Fruit fly (Drosophila melanogaster) whole organism: Measurements from ENCODE around the gene CG15382.

Source experiments
- CG8478 ChIP-seq: fragments of >200 bp; optimal IDR thresholded peaks from 2 replicates; lab custom pipeline; 2018; ENCODE audit warnings: inconsistent platforms
- Dll ChIP-seq: fragments of >200 bp; optimal IDR thresholded peaks from 2 replicates; lab custom pipeline; 2017
- EcR ChIP-seq, 2 experiments: fragments of >200 bp; optimal IDR thresholded peaks; 2 replicates each; lab custom pipeline; 2017; ENCODE audit warnings: missing biosample characterization in 2 of 2, missing genetic modification characterization in 2 of 2, missing genetic modification reagents in 2 of 2
- pan ChIP-seq: fragments of >200 bp; optimal IDR thresholded peaks from 2 replicates; lab custom pipeline; 2017
- psq ChIP-seq: fragments of >200 bp; optimal IDR thresholded peaks from 2 replicates; lab custom pipeline; 2017
- usp ChIP-seq: fragments of >200 bp; optimal IDR thresholded peaks from 2 replicates; lab custom pipeline; 2017; ENCODE audit warnings: missing biosample characterization, missing genetic modification characterization, mixed read lengths

CG15382 gene

DNA sequence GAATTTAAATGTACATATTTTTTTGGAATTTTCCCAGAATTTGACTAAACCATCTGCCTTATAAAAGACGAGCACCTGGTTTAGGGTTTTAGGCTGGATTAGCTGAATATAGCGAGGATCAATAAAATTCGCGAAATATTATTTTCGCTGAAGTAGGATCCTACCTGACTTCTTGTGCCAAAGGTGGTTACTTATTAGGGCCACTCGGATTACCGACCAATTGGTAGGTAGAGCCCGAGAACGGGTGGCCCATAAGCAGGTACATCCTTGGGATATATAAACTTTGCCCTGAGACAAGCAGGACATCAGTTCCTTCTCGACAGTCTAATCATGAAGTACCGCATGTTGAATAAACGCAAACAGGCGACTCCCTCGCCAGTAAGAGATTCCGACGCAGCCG is at the start of gene CG15382:
Gene CG15382, plus strand, starts transcription at position 301 of the 400 bp plus-strand sequence.
- no peak for TF ChIP-seq psq (lab: Kevin White, UChicago)
- no peak for TF ChIP-seq pan
- no peak for TF ChIP-seq usp (GFP tag; lab: Kevin White, UChicago)
- TF ChIP-seq Dll: no peak
- no peak for TF ChIP-seq EcR (GFP tag; optimal IDR thresholded peaks at IDR 0.05; lab: Kevin White, UChicago)
- TF ChIP-seq CG8478 (lab: Kevin White, UChicago): no peak

DNA sequence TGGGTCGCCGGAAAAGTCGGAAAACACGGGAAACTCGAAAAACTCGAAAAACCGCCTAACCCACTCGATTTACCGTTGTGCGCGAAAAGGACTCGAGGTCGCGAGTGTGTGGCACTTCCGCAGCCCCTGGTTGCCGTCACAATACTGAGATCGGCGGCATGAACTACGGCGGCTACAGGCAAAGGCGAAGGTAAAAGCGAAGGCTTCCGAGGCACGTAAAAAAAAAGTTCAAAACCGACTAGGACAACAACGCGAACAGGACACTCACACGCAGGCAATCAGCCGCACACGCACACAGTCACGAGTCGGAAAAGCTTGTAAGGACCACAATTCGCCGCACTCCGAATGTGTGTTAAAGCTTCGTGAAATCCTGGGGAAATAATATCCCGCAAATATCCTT is 45.8 kb upstream of the CG15382 start, which contains the start of gene dpr3:
Gene dpr3, minus strand, starts transcription at position 133 of the 400 bp plus-strand sequence.
- no peak for TF ChIP-seq psq (lab: Kevin White, UChicago)

DNA sequence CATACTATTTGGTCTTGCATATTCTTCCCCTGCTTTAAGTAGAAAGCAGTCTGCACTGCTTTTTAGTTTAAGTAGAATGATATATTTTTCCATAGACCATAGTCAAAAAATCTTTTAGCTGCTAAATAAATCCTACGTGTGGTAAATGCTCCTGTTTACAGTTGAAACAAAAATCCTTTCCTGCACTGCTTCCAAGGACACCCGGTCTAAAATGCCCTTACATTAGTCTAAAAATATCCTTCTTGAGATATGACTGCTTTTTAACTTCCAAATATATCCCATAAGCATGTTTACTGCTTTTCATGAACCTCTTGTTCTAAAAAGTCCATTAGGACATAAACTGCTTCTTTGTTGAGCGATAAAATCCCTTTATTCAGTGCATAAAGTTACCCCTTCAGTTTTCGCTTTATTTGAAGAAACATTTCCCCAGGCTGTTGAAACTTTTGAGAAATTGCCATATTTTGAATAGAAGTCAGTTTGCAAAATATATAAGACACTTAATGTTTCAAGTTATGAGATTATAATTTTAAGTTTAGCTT is 45.1 kb upstream of the CG15382 start:
- TF ChIP-seq CG8478 (lab: Kevin White, UChicago) (no peak), psq (lab: Kevin White, UChicago) (no peak), EcR (GFP tag; optimal IDR thresholded peaks at IDR 0.05; lab: Kevin White, UChicago) (no peak)

DNA sequence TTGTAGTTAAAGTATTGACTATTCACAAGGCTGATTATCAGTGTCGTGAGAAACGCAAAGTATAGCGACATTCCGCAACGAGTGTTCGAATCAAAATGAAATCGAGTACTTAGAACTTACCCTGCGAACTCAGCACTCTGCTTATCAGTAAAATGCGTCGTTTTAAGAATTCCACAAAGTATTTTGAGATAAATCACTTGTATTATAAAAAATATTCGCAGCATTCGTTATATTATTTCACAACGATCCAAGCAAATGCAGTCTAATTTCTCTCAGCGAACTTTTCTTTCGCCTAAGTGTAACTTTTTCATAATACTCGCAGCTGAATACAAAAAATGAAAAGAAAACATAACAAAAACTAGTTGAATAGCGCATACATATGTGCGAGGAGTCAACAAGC is 26.4 kb upstream of the CG15382 start, which contains the start of gene CG4259:
Gene CG4259, minus strand, starts transcription at position 101 of the 400 bp plus-strand sequence.
- TF ChIP-seq pan (no peak), CG8478 (lab: Kevin White, UChicago) (no peak), Dll (no peak), psq (lab: Kevin White, UChicago) (no peak), usp (GFP tag; lab: Kevin White, UChicago) (no peak), EcR (GFP tag; optimal IDR thresholded peaks at IDR 0.05; lab: Kevin White, UChicago) (no peak)

DNA sequence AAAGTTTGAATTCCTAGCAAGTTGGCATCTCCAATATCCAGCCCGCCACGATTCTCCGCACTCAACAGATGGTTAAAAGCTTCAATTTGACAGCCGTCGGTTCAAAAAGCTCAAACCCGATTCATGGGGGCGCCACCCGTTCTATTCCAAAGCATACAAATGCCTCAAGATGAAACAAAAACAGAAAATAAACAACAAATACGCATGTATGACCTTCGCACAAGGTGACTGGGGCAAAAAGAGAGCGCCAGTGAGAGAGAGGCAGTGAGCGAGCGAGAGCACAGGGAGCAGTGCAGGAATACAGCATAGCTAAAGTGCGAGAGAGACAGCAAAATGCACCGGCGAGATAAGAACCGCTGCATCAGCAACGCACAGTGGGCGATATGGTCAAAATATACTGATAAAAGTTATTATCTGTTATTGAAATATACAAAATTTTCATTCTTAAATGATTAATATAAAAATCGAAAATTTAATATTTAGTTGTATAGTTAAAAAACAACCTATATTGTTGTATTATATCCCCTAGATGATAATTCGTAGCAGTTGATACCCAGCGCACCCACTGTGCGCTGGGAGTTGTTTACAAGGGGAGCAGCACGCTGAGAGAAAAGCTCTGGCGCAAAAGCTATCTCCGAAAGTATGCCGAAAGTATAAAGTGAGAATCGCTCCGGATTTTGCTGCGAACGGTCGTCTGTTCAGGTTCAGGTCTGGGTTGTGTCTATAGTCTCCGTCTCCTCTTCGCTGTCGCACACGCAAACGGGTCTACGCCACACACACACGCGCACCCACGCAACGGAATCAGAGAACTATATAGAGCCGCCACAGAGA is 25.2 kb upstream of the CG15382 start, which contains the start of gene Glyp:
Gene Glyp, plus strand, starts transcription at position 657 of the 831 bp plus-strand sequence.
- TF ChIP-seq Dll: peak; percentile 92
- TF ChIP-seq pan: no peak
- peak; percentile 71 for TF ChIP-seq CG8478 (lab: Kevin White, UChicago)

DNA sequence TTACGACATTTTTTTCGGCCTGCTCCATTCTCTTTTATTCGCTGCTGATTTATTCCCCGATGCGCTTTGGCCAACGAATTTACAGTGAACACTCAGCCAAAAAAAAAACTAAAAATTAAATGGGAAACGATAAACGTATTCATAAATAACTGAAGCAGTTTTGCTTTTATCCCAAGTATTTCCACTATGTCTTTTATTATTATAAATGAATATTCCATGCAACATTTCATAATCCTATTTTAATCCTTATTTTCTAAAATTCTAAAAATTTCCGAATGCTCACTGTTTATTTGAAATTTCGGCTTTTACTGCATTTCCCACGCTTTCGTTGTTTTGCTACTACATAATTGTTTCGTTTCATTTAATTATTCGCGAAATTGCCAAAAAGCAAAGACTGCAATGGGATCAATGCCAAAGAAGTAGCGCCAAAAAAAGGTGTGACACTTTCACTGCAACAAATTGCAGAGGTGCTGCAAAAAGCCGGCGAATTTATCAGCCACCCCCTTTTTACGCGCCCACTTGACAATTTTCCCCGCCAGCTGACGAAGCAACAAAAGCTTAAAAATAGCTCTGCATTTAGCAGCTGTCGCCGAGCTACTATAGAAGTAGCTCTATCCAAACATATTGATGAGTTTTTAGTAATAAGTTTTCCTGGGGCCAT is 24.0 kb upstream of the CG15382 start:
- TF ChIP-seq EcR (GFP tag; optimal IDR thresholded peaks at IDR 0.05; lab: Kevin White, UChicago): no peak
- TF ChIP-seq Dll: no peak
- no peak for TF ChIP-seq psq (lab: Kevin White, UChicago)
- no peak for TF ChIP-seq CG8478 (lab: Kevin White, UChicago)
- no peak for TF ChIP-seq pan
- no peak for TF ChIP-seq usp (GFP tag; lab: Kevin White, UChicago)

DNA sequence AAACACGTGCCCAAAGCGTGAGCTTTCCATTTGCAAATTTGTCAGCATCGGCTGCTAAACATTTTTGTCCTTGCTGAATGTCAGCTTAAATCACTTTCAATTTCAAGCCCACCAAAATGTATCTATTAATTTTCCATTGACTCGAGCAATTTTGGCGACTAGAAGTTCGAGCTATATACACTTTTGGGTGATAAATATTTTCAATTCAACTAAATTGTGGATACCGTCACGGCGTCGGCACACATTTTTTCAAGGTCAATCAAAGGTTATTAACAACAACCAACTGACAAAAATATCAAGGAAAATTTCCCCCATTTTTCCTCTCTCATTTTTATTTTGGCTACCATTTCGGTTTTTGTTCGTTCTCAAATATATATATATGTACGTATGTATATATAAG is 23.3 kb upstream of the CG15382 start:
- TF ChIP-seq pan (no peak), Dll (no peak), EcR (GFP tag; optimal IDR thresholded peaks at IDR 0.05; lab: Kevin White, UChicago) (no peak), psq (lab: Kevin White, UChicago) (no peak), usp (GFP tag; lab: Kevin White, UChicago) (no peak), CG8478 (lab: Kevin White, UChicago) (no peak)

DNA sequence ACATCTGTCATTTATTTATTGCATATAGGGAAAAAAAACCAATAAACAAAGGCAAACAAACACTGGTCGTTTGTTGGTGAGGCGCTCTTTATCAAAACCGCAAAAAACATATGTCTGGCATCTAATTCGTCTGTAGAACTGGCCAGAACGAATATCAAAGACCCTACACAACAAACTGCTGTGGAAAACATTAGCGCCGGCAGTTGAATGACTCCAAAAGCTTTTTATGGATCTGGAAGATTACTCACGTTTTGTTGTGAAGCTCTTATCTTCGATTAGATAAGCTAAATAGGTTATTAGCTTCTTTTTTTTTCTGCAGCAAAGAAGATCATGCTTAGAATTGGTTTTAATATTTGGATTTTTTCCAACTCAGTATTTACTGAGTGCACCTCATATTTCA is 22.5 kb upstream of the CG15382 start:
- TF ChIP-seq usp (GFP tag; lab: Kevin White, UChicago) (no peak), CG8478 (lab: Kevin White, UChicago) (no peak)

DNA sequence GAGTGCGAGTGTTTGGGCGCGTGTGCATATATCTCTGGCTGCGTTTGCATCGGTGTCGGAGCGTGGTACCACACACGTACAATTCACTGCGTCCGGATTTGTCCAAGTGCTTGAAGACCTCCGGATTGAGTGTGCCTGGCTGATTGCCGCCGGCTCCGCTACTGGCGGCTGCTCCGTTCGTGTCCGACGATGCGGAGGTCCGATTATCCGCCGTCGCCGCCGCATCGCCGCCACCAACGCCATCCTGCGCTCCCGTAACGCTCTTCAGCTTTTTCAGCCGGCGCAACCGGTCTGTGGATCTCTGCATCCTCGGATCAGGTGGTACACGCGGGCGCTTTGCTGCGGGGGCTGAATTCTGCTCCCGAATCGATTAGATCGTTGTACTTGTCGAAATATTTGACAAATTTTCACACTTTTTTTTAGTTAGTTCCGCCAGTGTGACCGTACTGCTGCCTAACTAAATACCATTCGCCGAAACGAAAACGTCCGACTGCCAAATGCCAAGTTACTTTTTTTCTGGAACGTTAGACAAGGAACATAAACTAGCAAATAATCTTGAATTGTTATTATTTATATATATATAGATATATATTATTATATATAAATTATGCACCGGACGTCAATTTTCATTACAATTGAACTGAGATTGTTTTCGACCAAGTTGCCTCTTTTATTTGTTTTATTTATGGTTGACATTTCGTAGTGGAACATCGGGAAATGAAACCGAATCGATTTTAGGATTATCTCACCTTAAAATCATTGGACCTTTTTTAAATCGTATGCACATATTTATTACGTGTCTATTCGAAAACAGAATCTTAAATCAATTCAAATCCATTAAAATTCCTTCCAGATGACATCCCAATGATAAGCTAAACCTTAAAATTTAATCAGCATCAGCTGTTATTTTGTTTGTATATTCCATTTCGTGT is 10.6 kb upstream of the CG15382 start, which contains the start of gene tho2:
Gene tho2, minus strand, starts transcription at position 463 of the 932 bp plus-strand sequence.
- TF ChIP-seq psq (lab: Kevin White, UChicago) (no peak), usp (GFP tag; lab: Kevin White, UChicago) (no peak), Dll (no peak), CG8478 (lab: Kevin White, UChicago) (no peak), pan (no peak), EcR (GFP tag; optimal IDR thresholded peaks at IDR 0.05; lab: Kevin White, UChicago) (no peak)

DNA sequence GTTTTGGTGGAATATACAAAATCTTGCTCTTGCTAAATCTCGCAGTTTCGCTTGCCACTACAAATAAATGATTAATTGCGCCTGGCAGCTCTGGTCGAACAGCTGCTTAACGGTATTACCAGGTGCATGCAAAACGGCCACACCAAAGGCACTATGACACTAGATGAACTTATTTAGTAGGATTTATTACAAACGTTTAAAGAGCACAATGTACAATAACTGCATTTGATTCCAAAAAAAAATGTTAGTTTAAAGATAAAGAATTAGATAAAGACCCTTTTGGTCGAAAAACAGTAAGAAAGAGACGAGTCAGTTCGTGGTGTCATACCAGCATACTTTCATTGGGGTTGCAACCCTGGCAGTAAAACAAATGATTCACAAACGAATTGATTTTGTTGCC is 8.3 kb upstream of the CG15382 start, which contains the start of the genes CG11723 and Tbcd:
Gene CG11723, minus strand, starts transcription at position 68 of the 400 bp plus-strand sequence.
Gene Tbcd, plus strand, starts transcription at position 311 of the 400 bp plus-strand sequence.
- TF ChIP-seq Dll (no peak), usp (GFP tag; lab: Kevin White, UChicago) (no peak), psq (lab: Kevin White, UChicago) (no peak), EcR (GFP tag; optimal IDR thresholded peaks at IDR 0.05; lab: Kevin White, UChicago) (no peak), CG8478 (lab: Kevin White, UChicago) (no peak)

DNA sequence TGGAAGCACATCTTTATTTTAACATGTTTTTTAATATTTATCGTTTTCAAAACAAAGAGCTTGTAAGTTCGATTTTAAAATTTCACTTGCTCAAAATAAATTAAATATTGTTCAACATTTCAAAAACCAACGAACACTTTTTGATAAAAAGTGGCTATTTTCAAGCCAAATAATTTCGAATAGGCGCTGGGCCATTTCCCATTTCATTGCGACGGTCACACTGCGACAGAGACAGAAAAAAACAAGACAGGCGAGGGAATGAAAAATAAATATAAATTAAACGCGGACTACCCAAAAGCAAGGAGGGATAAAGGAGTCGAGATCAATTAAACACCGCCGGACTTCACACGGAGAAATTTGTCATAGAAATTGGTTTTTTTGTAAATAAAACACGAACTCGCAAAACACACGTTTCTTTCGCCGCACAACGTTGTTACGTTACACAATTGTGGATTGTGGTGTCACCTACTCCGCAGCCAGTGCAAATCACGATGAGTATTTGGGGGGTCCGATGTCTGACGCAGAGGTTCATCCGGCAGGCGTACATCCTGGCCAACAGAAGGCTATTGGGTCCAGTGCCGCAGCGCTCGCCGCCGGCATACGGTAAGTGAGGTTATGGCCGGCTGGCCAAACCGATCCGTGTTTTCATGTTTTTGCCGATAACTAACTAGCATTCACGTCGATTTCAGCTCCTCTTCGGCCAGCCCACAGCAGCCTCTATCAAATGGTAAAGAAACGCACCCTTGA is 3.8 kb upstream of the CG15382 start, which contains the start of gene AIF:
Gene AIF, plus strand, starts transcription at position 211 of the 747 bp plus-strand sequence.
- TF ChIP-seq EcR (GFP tag; optimal IDR thresholded peaks at IDR 0.05; lab: Kevin White, UChicago): no peak
- TF ChIP-seq usp (GFP tag; lab: Kevin White, UChicago): no peak
- no peak for TF ChIP-seq Dll
- TF ChIP-seq psq (lab: Kevin White, UChicago): no peak
- TF ChIP-seq pan: no peak
- TF ChIP-seq CG8478 (lab: Kevin White, UChicago): no peak
